Fruit fly (Drosophila melanogaster): ENCODE measurements around the gene muc.

Gene muc

DNA sequence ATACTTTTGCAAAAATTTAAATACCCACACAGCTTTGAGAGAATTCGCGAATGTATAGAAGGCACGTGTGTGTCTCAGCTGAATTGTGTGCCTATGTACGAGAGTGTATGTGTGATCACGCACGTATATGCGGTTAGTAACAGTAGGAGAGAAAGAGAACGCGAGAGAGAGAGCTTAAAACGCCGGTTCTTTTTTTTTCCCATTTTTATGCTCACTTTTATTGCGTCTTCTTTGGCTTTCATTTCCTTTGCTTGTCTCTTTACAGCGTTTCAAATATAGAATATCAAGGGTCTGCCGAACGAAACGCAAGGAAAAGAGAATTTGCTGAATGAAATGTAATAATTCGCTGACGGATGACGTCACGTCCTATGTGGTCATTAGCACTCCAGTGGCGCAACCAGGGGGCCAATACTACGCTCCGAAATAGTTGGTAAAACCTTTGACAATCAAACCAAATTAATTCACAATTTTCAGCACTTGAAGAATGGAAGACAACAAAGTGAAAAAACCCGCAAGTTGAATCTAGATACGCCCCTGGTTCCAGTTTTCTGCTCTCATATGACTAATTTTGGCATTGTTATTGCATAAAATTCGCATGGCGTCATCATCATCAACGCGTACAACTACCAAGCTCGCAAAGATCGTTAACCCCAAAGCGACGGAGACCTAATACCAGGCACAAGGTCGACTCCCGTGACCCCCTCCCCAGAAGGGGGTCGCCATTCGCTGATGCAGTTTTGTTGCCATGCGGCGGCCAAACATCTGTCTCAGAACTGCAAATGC lies 1.6 kb upstream of the muc start (continued):
- TF ChIP-seq vvl (GFP tag; IDR thresholded peaks at IDR 0.05) (peak; percentile 68; the same call in 1 of the 2 replicates), CG12391 (tag; optimal IDR thresholded peaks at IDR 0.05) (no peak), twi (tag; optimal IDR thresholded peaks at IDR 0.05) (no peak), CG15269 (tag; optimal IDR thresholded peaks at IDR 0.05) (peak; percentile 41), BEAF-32 (GFP tag; optimal IDR thresholded peaks at IDR 0.05) (no peak), CG9817 (tag; optimal IDR thresholded peaks at IDR 0.05) (peak; percentile 58), CG43689 (GFP tag; IDR thresholded peaks at IDR 0.05) (0 out of 2 replicates have a peak, but pooled peaks have one; percentile 33), CG6654 (GFP tag; optimal IDR thresholded peaks at IDR 0.05) (no peak), CG1602 (GFP tag; optimal IDR thresholded peaks at IDR 0.05) (no peak), wdn (GFP tag; IDR thresholded peaks at IDR 0.05) (peak; percentile 82), ash1 (GFP tag; optimal IDR thresholded peaks at IDR 0.05) (no peak), CG7745 (tag; optimal IDR thresholded peaks at IDR 0.05) (no peak), Nf-YA (GFP tag; IDR thresholded peaks at IDR 0.05) (no peak), pzg (GFP tag; optimal IDR thresholded peaks at IDR 0.05) (peak; percentile 6), cas (GFP tag; IDR thresholded peaks at IDR 0.05) (peak; percentile 57; the same call in 1 of the 2 replicates), Hmx (GFP tag; optimal IDR thresholded peaks at IDR 0.05) (no peak), onecut (GFP tag; IDR thresholded peaks at IDR 0.05) (peak; percentile 6; the same call in 1 of the 2 replicates), ap (GFP tag; IDR thresholded peaks at IDR 0.05) (no peak), CG8765 (GFP tag; IDR thresholded peaks at IDR 0.05) (peak; percentile 61; the same call in 1 of the 2 replicates), CG8924 (tag; optimal IDR thresholded peaks at IDR 0.05) (peak; percentile 6), CG18011 (GFP tag; optimal IDR thresholded peaks at IDR 0.05) (peak; percentile 66), CG2199 (GFP tag; IDR thresholded peaks at IDR 0.05) (no peak), eyg (GFP tag; optimal IDR thresholded peaks at IDR 0.05) (peak; percentile 26), sna (GFP tag; IDR thresholded peaks at IDR 0.05; ENCODE audit: partially characterized antibody) (no peak), ATbp (GFP tag; optimal IDR thresholded peaks at IDR 0.05) (no peak), CG1603 (tag; optimal IDR thresholded peaks at IDR 0.05) (peak; percentile 19), Xrp1 (GFP tag; IDR thresholded peaks at IDR 0.05) (peak; percentile 22; the same call in 1 of the 2 replicates), CG12071 (GFP tag; optimal IDR thresholded peaks at IDR 0.05) (peak; percentile 19), Vsx1 (GFP tag; optimal IDR thresholded peaks at IDR 0.05) (no peak), CG12236 (GFP tag; optimal IDR thresholded peaks at IDR 0.05) (no peak), bigmax (GFP tag; optimal IDR thresholded peaks at IDR 0.05) (peak; percentile 79), run (tag; optimal IDR thresholded peaks at IDR 0.05) (no peak), tin (GFP tag; optimal IDR thresholded peaks at IDR 0.05) (peak; percentile 26), bab2 (GFP tag; optimal IDR thresholded peaks at IDR 0.05) (peak; percentile 50), stwl (tag; optimal IDR thresholded peaks at IDR 0.05) (no peak), prd (optimal IDR thresholded peaks at IDR 0.05) (no peak), prd (GFP tag; IDR thresholded peaks at IDR 0.05) (peak; percentile 70; the same call in 2 of the 3 replicates), ttk (GFP tag; IDR thresholded peaks at IDR 0.05) (no peak), Atf6 (GFP tag; IDR thresholded peaks at IDR 0.05) (peak; percentile 70; the same call in 1 of the 2 replicates), CG12942 (GFP tag; optimal IDR thresholded peaks at IDR 0.05) (peak; percentile 6), danr (GFP tag; IDR thresholded peaks at IDR 0.05) (no peak), Dad (GFP tag; optimal IDR thresholded peaks at IDR 0.05) (peak; percentile 50), sisA (GFP tag; IDR thresholded peaks at IDR 0.05) (peak; percentile 51), gt (GFP tag; IDR thresholded peaks at IDR 0.05) (no peak), Mrtf (GFP tag; IDR thresholded peaks at IDR 0.05) (no peak), HLH4C (GFP tag; IDR thresholded peaks at IDR 0.05; ENCODE audit: partially characterized antibody) (no peak), CG4404 (GFP tag; IDR thresholded peaks at IDR 0.05) (peak; percentile 47), Pdp1 (GFP tag; optimal IDR thresholded peaks at IDR 0.05) (peak; percentile 59 to 74), aop (GFP tag; IDR thresholded peaks at IDR 0.05) (no peak), phol (tag; optimal IDR thresholded peaks at IDR 0.05) (no peak)

All from whole organism, embryonic.